Fruit fly (Drosophila melanogaster): ENCODE measurements around the gene Mettl14.

The Mettl14 gene

dm6 chr2L:8266145-8266544 is 42.1 kb upstream of the Mettl14 start (continued):
- TF ChIP-seq tx (GFP tag; optimal IDR thresholded peaks at IDR 0.05) (no peak), al (GFP tag; IDR thresholded peaks at IDR 0.05) (no peak), mirr (GFP tag; optimal IDR thresholded peaks at IDR 0.05) (no peak), CG9215 (GFP tag; IDR thresholded peaks at IDR 0.05) (no peak), pros (GFP tag; optimal IDR thresholded peaks at IDR 0.05) (no peak), Sry-β (GFP tag; optimal IDR thresholded peaks at IDR 0.05) (no peak), HHEX (GFP tag; optimal IDR thresholded peaks at IDR 0.05) (peak; percentile 55), CG6254 (GFP tag; optimal IDR thresholded peaks at IDR 0.05) (peak; percentile 24), CG15073 (GFP tag; optimal IDR thresholded peaks at IDR 0.05) (no peak), CG10274 (GFP tag; optimal IDR thresholded peaks at IDR 0.05) (no peak), cwo (GFP tag; optimal IDR thresholded peaks at IDR 0.05) (peak; percentile 42), fu2 (GFP tag; optimal IDR thresholded peaks at IDR 0.05) (no peak), ATbp (GFP tag; optimal IDR thresholded peaks at IDR 0.05) (peak; percentile 66), scrt (GFP tag; optimal IDR thresholded peaks at IDR 0.05) (peak; percentile 22), ewg (GFP tag; optimal IDR thresholded peaks at IDR 0.05) (no peak), BEAF-32 (GFP tag; optimal IDR thresholded peaks at IDR 0.05) (no peak), TFAM (GFP tag; optimal IDR thresholded peaks at IDR 0.05) (no peak), pho (GFP tag; optimal IDR thresholded peaks at IDR 0.05) (no peak), Deaf1 (tag; optimal IDR thresholded peaks at IDR 0.05) (no peak), fd96Cb (tag; optimal IDR thresholded peaks at IDR 0.05) (peak; percentile 66), ab (GFP tag; optimal IDR thresholded peaks at IDR 0.05) (no peak), B-H1 (GFP tag; IDR thresholded peaks at IDR 0.05) (peak; percentile 36; the same call in 1 of the 3 replicates), ara (GFP tag; IDR thresholded peaks at IDR 0.05) (no peak), CG11456 (GFP tag; IDR thresholded peaks at IDR 0.05) (no peak), Mrtf (GFP tag; IDR thresholded peaks at IDR 0.05) (peak; percentile 51; the same call in 1 of the 3 replicates), hkb (optimal IDR thresholded peaks at IDR 0.05) (no peak), hkb (GFP tag; IDR thresholded peaks at IDR 0.05) (peak; percentile 72), CG1792 (GFP tag; optimal IDR thresholded peaks at IDR 0.05) (no peak), dm (GFP tag; optimal IDR thresholded peaks at IDR 0.05) (no peak), CG10959 (GFP tag; IDR thresholded peaks at IDR 0.05) (no peak), wor (GFP tag; IDR thresholded peaks at IDR 0.05) (0 out of 2 replicates have a peak, but pooled peaks have one; percentile 24), CG18476 (GFP tag; optimal IDR thresholded peaks at IDR 0.05) (no peak), MBD-R2 (GFP tag; IDR thresholded peaks at IDR 0.05) (no peak), Fer3 (tag; optimal IDR thresholded peaks at IDR 0.05) (peak; percentile 58), dysf (GFP tag; IDR thresholded peaks at IDR 0.05) (peak; percentile 61; the same call in 2 of the 3 replicates), pnt (GFP tag; optimal IDR thresholded peaks at IDR 0.05) (no peak), prd (optimal IDR thresholded peaks at IDR 0.05) (no peak), prd (GFP tag; IDR thresholded peaks at IDR 0.05) (peak; percentile 60), gsb (GFP tag; IDR thresholded peaks at IDR 0.05) (no peak), CG6765 (GFP tag; optimal IDR thresholded peaks at IDR 0.05) (peak; percentile 31), trem (tag; optimal IDR thresholded peaks at IDR 0.05) (peak; percentile 10), mam (GFP tag; optimal IDR thresholded peaks at IDR 0.05) (no peak), Fer1 (GFP tag; optimal IDR thresholded peaks at IDR 0.05) (peak; percentile 62), sens-2 (GFP tag; IDR thresholded peaks at IDR 0.05) (no peak), CG4730 (GFP tag; IDR thresholded peaks at IDR 0.05) (no peak), GATAe (GFP tag; conservative IDR thresholded peaks at IDR 0.05) (no peak), dati (GFP tag; IDR thresholded peaks at IDR 0.05) (no peak), CkIIα-i1 (GFP tag; IDR thresholded peaks at IDR 0.05) (no peak), CG12155 (GFP tag; optimal IDR thresholded peaks at IDR 0.05) (no peak), CG32532 (GFP tag; IDR thresholded peaks at IDR 0.05) (peak; percentile 11; the same call in 1 of the 2 replicates), fd3F (GFP tag; optimal IDR thresholded peaks at IDR 0.05) (no peak), gsb-n (tag; optimal IDR thresholded peaks at IDR 0.05) (peak; percentile 28), Antp (GFP tag; optimal IDR thresholded peaks at IDR 0.05) (no peak)
